Worm (Caenorhabditis elegans) whole organism, L4/young adult: ENCODE results near the gene F39D8.3.

Experiments
- W03F9.2 ChIP-seq: fragments of 150-350 bp; optimal IDR thresholded peaks from 2 replicates; lab custom pipeline; 2014; ENCODE audit warnings: missing biosample characterization, missing genetic modification characterization
- dao-5 ChIP-seq: sonication (generic microtip); optimal IDR thresholded peaks from 2 replicates; lab custom pipeline; 2016; ENCODE audit warnings: missing genotype, missing genetic modification characterization, moderate library complexity, missing compliant biosample characterization

ce11 chrX:15392672-15393071 is 28.1 kb upstream of the F39D8.3 start:
- TF ChIP-seq dao-5 (tag; lab: Kevin White, UChicago) (no peak), W03F9.2 (no peak)
